Worm (Caenorhabditis elegans) whole organism, L4 larva: ENCODE data around the gene gei-13.
A peak's percentile ranks its signal among the peaks of the same experiment; 100 is the strongest.

Experiments
- ama-1 ChIP-seq: fragments of 150-350 bp; optimal IDR thresholded peaks from 2 replicates; lab custom pipeline; 2014; ENCODE audit warnings: inconsistent platforms, mixed read lengths
- fkh-10 ChIP-seq: fragments of 150-350 bp; optimal IDR thresholded peaks from 2 replicates; lab custom pipeline; 2014; ENCODE audit warnings: missing biosample characterization, missing genetic modification reagents, missing genetic modification characterization
- lsy-2 ChIP-seq, 2 experiments: fragments of 150-350 bp in 1 of 2; sonication (generic microtip) in 1 of 2; optimal IDR thresholded peaks; 2 replicates each; lab custom pipeline; 2014 to 2017; ENCODE audit warnings: missing biosample characterization in 2 of 2, missing genetic modification characterization in 2 of 2
- mdl-1 ChIP-seq, 2 experiments: fragments of 150-350 bp in 1 of 2; sonication (generic microtip) in 1 of 2; optimal IDR thresholded peaks; 2 replicates each; lab custom pipeline; 2014 to 2017; ENCODE audit warnings: missing biosample characterization in 2 of 2, missing genetic modification characterization in 2 of 2
- mdt-29 ChIP-seq: fragments of 200-800 bp; sonication (Bioruptor generic); IDR thresholded peaks from 2 replicates; pipeline ENCODE4 v1.3.6; 2022; ENCODE audit warnings: missing genetic modification reagents, missing genetic modification characterization, missing compliant biosample characterization
- mes-2 ChIP-seq: sonication (generic microtip); optimal IDR thresholded peaks from 2 replicates; lab custom pipeline; 2016; ENCODE audit warnings: missing genotype, mild to moderate bottlenecking, missing genetic modification characterization, missing compliant biosample characterization; ENCODE audit not compliant: poor library complexity, severe bottlenecking
- nhr-237 ChIP-seq: sonication (generic microtip); optimal IDR thresholded peaks from 2 replicates; lab custom pipeline; 2017; ENCODE audit warnings: missing biosample characterization, missing genetic modification characterization
- nhr-25 ChIP-seq: sonication (generic microtip); optimal IDR thresholded peaks from 2 replicates; lab custom pipeline; 2017; ENCODE audit warnings: missing genetic modification characterization, mild to moderate bottlenecking, missing compliant biosample characterization, antibody characterized with exemption, moderate library complexity, borderline replicate concordance; ENCODE audit not compliant: insufficient read depth
- nhr-76 ChIP-seq: fragments of 150-350 bp; optimal IDR thresholded peaks from 2 replicates; lab custom pipeline; 2014; ENCODE audit warnings: missing biosample characterization, missing genetic modification characterization
- pha-4 ChIP-seq, 2 experiments: fragments of 150-350 bp in 1 of 2; fragments of 200-800 bp in 1 of 2; sonication (Bioruptor generic) in 1 of 2; IDR thresholded peaks in 1 of 2; optimal IDR thresholded peaks in 1 of 2; 2 replicates each; pipeline versions ENCODE4 v1.3.6 to Lab custom; 2014 to 2022; ENCODE audit warnings: missing genetic modification characterization in 2 of 2, missing genetic modification reagents in 2 of 2, missing biosample characterization in 1 of 2, missing compliant biosample characterization in 1 of 2

DNA sequence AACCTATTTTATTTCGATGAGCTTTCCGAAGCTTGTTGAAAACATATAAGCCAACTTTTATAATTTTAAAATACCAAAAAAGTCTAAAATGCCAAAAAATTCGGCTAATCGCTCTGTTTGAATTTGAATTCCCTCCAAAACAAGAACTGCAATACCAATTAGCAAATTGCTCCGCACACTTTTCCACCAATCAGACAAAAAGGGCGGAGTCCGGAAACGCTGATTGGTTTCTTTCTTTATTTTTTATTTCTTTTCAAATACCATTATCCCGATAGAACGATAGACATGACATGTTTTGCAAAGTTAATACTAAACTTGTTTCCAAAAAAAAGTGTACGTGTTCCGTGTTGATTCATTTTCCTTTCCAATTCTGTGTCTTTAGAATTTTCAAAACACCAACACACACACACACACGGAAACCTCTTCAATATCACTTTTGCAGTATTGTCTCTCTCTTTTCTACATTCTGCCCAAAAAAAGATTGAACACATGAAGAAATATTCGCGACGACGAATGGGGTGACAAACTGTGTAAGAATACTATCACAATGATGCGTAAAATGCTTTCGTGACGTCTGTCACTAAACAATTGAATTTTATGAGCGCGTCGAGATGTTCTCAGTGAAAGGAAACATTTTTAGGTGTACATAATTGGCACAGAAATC lies 19.2 kb downstream of the gei-13 start:
- TF ChIP-seq mdt-29 (GFP tag; lab: Robert Waterston, UW): no peak
- TF ChIP-seq fkh-10: no peak
- TF ChIP-seq nhr-237 (tag; lab: Kevin White, UChicago): no peak
- TF ChIP-seq mes-2 (tag; lab: Kevin White, UChicago): peak; percentile 14
- no peak for TF ChIP-seq mdl-1 (tag; optimal IDR thresholded peaks at IDR 0.05; lab: Kevin White, UChicago)
- TF ChIP-seq nhr-25: no peak
- no peak for TF ChIP-seq nhr-76 (tag; lab: Kevin White, UChicago)
- no peak for TF ChIP-seq ama-1
- TF ChIP-seq lsy-2 (tag; optimal IDR thresholded peaks at IDR 0.05; lab: Kevin White, UChicago): no peak
- TF ChIP-seq pha-4 (GFP tag; IDR thresholded peaks at IDR 0.05; lab: Robert Waterston, UW): no peak
- no peak for TF ChIP-seq pha-4 (tag; optimal IDR thresholded peaks at IDR 0.05; lab: Kevin White, UChicago)
